Fruit fly (Drosophila melanogaster) S2 (cell line): Measurements from ENCODE around the gene Spn.

Source experiments
- CG8478 ChIP-seq: fragments of >200 bp; optimal IDR thresholded peaks from 2 replicates; lab custom pipeline; 2018
- CTCF ChIP-seq, 2 experiments: fragments of >200 bp; optimal IDR thresholded peaks; 2 replicates each; lab custom pipeline; 2018

DNA sequence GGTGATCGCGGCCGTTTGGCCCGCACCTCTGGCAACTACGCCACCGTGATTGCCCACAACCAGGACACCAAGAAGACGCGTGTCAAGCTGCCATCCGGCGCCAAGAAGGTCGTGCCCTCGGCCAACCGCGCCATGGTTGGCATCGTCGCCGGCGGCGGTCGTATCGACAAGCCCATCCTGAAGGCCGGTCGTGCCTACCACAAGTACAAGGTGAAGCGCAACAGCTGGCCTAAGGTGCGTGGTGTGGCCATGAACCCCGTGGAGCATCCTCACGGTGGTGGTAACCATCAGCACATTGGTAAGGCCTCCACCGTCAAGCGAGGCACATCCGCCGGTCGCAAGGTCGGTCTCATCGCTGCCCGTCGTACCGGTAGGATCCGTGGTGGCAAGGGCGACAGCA is 34.2 kb upstream of the Spn start:
- TF ChIP-seq CTCF (optimal IDR thresholded peaks at IDR 0.05; lab: Kevin White, UChicago): no peak
- TF ChIP-seq CG8478 (lab: Kevin White, UChicago): no peak
